Fruit fly (Drosophila melanogaster) whole organism, embryonic: ENCODE results near the gene CG33489.

Experiments
- Aef1 ChIP-seq: fragments of 200-800 bp; sonication (Bioruptor generic); IDR thresholded peaks from 3 replicates; pipeline ENCODE4 v1.3.6; 2022; ENCODE audit warnings: missing biosample characterization, missing genetic modification characterization
- CG10565 ChIP-seq: fragments of 200-800 bp; sonication (Bioruptor generic); optimal IDR thresholded peaks from 3 replicates; lab custom pipeline; 2016; ENCODE audit warnings: missing biosample characterization, mild to moderate bottlenecking, missing genetic modification characterization
- CG10654 ChIP-seq: fragments of 200-800 bp; sonication (Bioruptor generic); optimal IDR thresholded peaks from 2 replicates; lab custom pipeline; 2016; ENCODE audit warnings: missing biosample characterization, missing genetic modification characterization
- CG10979 ChIP-seq: fragments of 200-800 bp; sonication (Bioruptor generic); optimal IDR thresholded peaks from 2 replicates; lab custom pipeline; 2018; ENCODE audit warnings: missing biosample characterization, mild to moderate bottlenecking, missing genetic modification characterization, moderate library complexity
- CG11456 ChIP-seq: fragments of 200-800 bp; sonication (Bioruptor generic); IDR thresholded peaks from 3 replicates; pipeline ENCODE4 v1.3.6; 2022; ENCODE audit warnings: missing biosample characterization, missing genetic modification characterization
- CG11695 ChIP-seq: fragments of 200-800 bp; sonication (Bioruptor generic); IDR thresholded peaks from 3 replicates; pipeline ENCODE4 v1.3.6; 2022; ENCODE audit warnings: missing biosample characterization, missing genetic modification characterization
- CG12219 ChIP-seq: fragments of 200-800 bp; sonication (Bioruptor generic); optimal IDR thresholded peaks from 3 replicates; lab custom pipeline; 2018; ENCODE audit warnings: missing biosample characterization, mild to moderate bottlenecking, missing genetic modification characterization
- CG1233 ChIP-seq: fragments of 200-800 bp; sonication (Bioruptor generic); optimal IDR thresholded peaks from 4 replicates; lab custom pipeline; 2018; ENCODE audit warnings: missing biosample characterization, mild to moderate bottlenecking, missing genetic modification characterization
- CG12391 ChIP-seq: fragments of 200-800 bp; sonication (Bioruptor generic); optimal IDR thresholded peaks from 3 replicates; lab custom pipeline; 2018; ENCODE audit warnings: missing biosample characterization, mild to moderate bottlenecking, missing genetic modification characterization, moderate library complexity
- CG13775 ChIP-seq: fragments of 200-800 bp; sonication (Bioruptor generic); optimal IDR thresholded peaks from 3 replicates; lab custom pipeline; 2017; ENCODE audit warnings: missing biosample characterization, mild to moderate bottlenecking, missing genetic modification characterization
- CG17359 ChIP-seq: fragments of 200-800 bp; sonication (Bioruptor generic); optimal IDR thresholded peaks from 3 replicates; lab custom pipeline; 2018; ENCODE audit warnings: missing biosample characterization, mild to moderate bottlenecking, missing genetic modification characterization, moderate library complexity
- CG17361 ChIP-seq: fragments of 200-800 bp; sonication (Bioruptor generic); IDR thresholded peaks from 3 replicates; pipeline ENCODE4 v1.3.6; 2022; ENCODE audit warnings: missing biosample characterization, missing genetic modification characterization
- CG1792 ChIP-seq: fragments of 200-800 bp; sonication (Bioruptor generic); optimal IDR thresholded peaks from 2 replicates; lab custom pipeline; 2016; ENCODE audit warnings: missing biosample characterization, missing genetic modification characterization
- CG32532 ChIP-seq: fragments of 200-800 bp; sonication (Bioruptor generic); IDR thresholded peaks from 2 replicates; pipeline ENCODE4 v1.3.6; 2022; ENCODE audit warnings: missing biosample characterization, missing genetic modification characterization
- CG4328 ChIP-seq: fragments of 200-800 bp; sonication (Bioruptor generic); optimal IDR thresholded peaks from 3 replicates; lab custom pipeline; 2017; ENCODE audit warnings: missing biosample characterization, missing genetic modification reagents, missing genetic modification characterization
- CG4707 ChIP-seq: fragments of 200-800 bp; sonication (Bioruptor generic); optimal IDR thresholded peaks from 2 replicates; lab custom pipeline; 2018; ENCODE audit warnings: missing biosample characterization, mild to moderate bottlenecking, missing genetic modification characterization, moderate library complexity
- CG7372 ChIP-seq: fragments of 200-800 bp; sonication (Bioruptor generic); IDR thresholded peaks from 2 replicates; pipeline ENCODE4 v1.3.6; 2022; ENCODE audit warnings: missing biosample characterization, missing genetic modification characterization
- CG8281 ChIP-seq: fragments of 200-800 bp; sonication (Bioruptor generic); optimal IDR thresholded peaks from 2 replicates; lab custom pipeline; 2018; ENCODE audit warnings: missing biosample characterization, mild to moderate bottlenecking, missing genetic modification characterization, moderate library complexity
- CG8290 ChIP-seq, 3 experiments: fragments of 200-800 bp; sonication (Bioruptor generic); optimal IDR thresholded peaks; 2 replicates each; lab custom pipeline; 2016 to 2019; ENCODE audit warnings: missing biosample characterization in 3 of 3, missing genetic modification characterization in 3 of 3, mild to moderate bottlenecking in 2 of 3, moderate library complexity in 1 of 3
- CG9437 ChIP-seq: fragments of 200-800 bp; sonication (Bioruptor generic); optimal IDR thresholded peaks from 2 replicates; lab custom pipeline; 2018; ENCODE audit warnings: missing biosample characterization, mild to moderate bottlenecking, missing genetic modification characterization
- CTCF ChIP-seq: fragments of 200-800 bp; sonication (Bioruptor generic); optimal IDR thresholded peaks from 2 replicates; lab custom pipeline; 2017; ENCODE audit warnings: missing biosample characterization, mild to moderate bottlenecking, missing genetic modification characterization, moderate library complexity
- CoRest ChIP-seq: fragments of 200-800 bp; sonication (Bioruptor generic); optimal IDR thresholded peaks from 3 replicates; lab custom pipeline; 2018; ENCODE audit warnings: missing biosample characterization, mild to moderate bottlenecking, missing genetic modification characterization, moderate library complexity
- CrebB ChIP-seq: fragments of 200-800 bp; sonication (Bioruptor generic); optimal IDR thresholded peaks from 3 replicates; lab custom pipeline; 2018; ENCODE audit warnings: missing biosample characterization, mild to moderate bottlenecking, missing genetic modification characterization
- D ChIP-seq, 2 experiments: fragments of 200-800 bp in 1 of 2; fragments of >200 bp in 1 of 2; sonication (Bioruptor generic) in 1 of 2; optimal IDR thresholded peaks; 2 replicates in 1 of 2; 3 replicates in 1 of 2; lab custom pipeline; 2017; ENCODE audit warnings: mild to moderate bottlenecking in 1 of 2, missing biosample characterization in 1 of 2, missing genetic modification characterization in 1 of 2, missing genetic modification reagents in 1 of 2
- Eip74EF ChIP-seq, 2 experiments: fragments of 200-800 bp in 1 of 2; fragments of >200 bp in 1 of 2; sonication (Bioruptor generic) in 1 of 2; optimal IDR thresholded peaks; 2 replicates each; lab custom pipeline; 2017 to 2019; ENCODE audit warnings: missing biosample characterization in 2 of 2, missing genetic modification characterization in 2 of 2, mild to moderate bottlenecking in 1 of 2, moderate library complexity in 1 of 2
- Ets97D ChIP-seq: fragments of 200-800 bp; sonication (Bioruptor generic); optimal IDR thresholded peaks from 3 replicates; lab custom pipeline; 2016; ENCODE audit warnings: missing biosample characterization, missing genetic modification characterization
- HHEX ChIP-seq: fragments of 200-800 bp; sonication (Bioruptor generic); optimal IDR thresholded peaks from 3 replicates; lab custom pipeline; 2017; ENCODE audit warnings: missing biosample characterization, mild to moderate bottlenecking, missing genetic modification characterization, missing genetic modification reagents
- Hand ChIP-seq: fragments of 200-800 bp; sonication (Bioruptor generic); optimal IDR thresholded peaks from 2 replicates; lab custom pipeline; 2017; ENCODE audit warnings: mild to moderate bottlenecking, missing biosample characterization, missing genetic modification reagents, missing genetic modification characterization
- Hey ChIP-seq: fragments of 200-800 bp; sonication (Bioruptor generic); optimal IDR thresholded peaks from 3 replicates; lab custom pipeline; 2018; ENCODE audit warnings: missing biosample characterization, mild to moderate bottlenecking, missing genetic modification characterization
- Hmx ChIP-seq: fragments of 200-800 bp; sonication (Bioruptor generic); optimal IDR thresholded peaks from 2 replicates; lab custom pipeline; 2016; ENCODE audit warnings: missing biosample characterization, missing genetic modification characterization
- Jarid2 ChIP-seq: fragments of 200-800 bp; sonication (Bioruptor generic); optimal IDR thresholded peaks from 3 replicates; lab custom pipeline; 2017; ENCODE audit warnings: mild to moderate bottlenecking, missing biosample characterization, missing genetic modification reagents, missing genetic modification characterization
- Rfx ChIP-seq: fragments of 200-800 bp; sonication (Bioruptor generic); IDR thresholded peaks from 2 replicates; pipeline ENCODE4 v1.3.6; 2022; ENCODE audit warnings: missing biosample characterization, missing genetic modification characterization
- Sin3A ChIP-seq: fragments of >200 bp; optimal IDR thresholded peaks from 2 replicates; lab custom pipeline; 2018
- Trl ChIP-seq, 3 experiments: fragments of >200 bp in 2 of 3; fragments of 200-800 bp in 1 of 3; sonication (Bioruptor generic) in 1 of 3; optimal IDR thresholded peaks; 2 replicates in 1 of 3; 3 replicates in 2 of 3; lab custom pipeline; 2016 to 2017; ENCODE audit warnings: missing biosample characterization in 1 of 3, missing genetic modification characterization in 1 of 3
- ac ChIP-seq: fragments of 200-800 bp; sonication (Bioruptor generic); optimal IDR thresholded peaks from 3 replicates; lab custom pipeline; 2017; ENCODE audit warnings: missing biosample characterization, mild to moderate bottlenecking, missing genetic modification characterization
- bcd ChIP-seq: fragments of 200-800 bp; sonication (Bioruptor generic); optimal IDR thresholded peaks from 2 replicates; lab custom pipeline; 2017; ENCODE audit warnings: missing biosample characterization, mild to moderate bottlenecking, missing genetic modification characterization
- dm ChIP-seq: fragments of 200-800 bp; sonication (Bioruptor generic); optimal IDR thresholded peaks from 3 replicates; lab custom pipeline; 2016; ENCODE audit warnings: missing biosample characterization, missing genetic modification characterization
- dpn ChIP-seq, 2 experiments: fragments of 200-800 bp; sonication (Bioruptor generic); optimal IDR thresholded peaks; 3 replicates each; lab custom pipeline; 2016; ENCODE audit warnings: missing biosample characterization in 2 of 2, missing genetic modification characterization in 2 of 2
- fd96Cb ChIP-seq: fragments of 200-800 bp; sonication (Bioruptor generic); optimal IDR thresholded peaks from 2 replicates; lab custom pipeline; 2018; ENCODE audit warnings: missing biosample characterization, mild to moderate bottlenecking, missing genetic modification characterization, moderate library complexity
- ham ChIP-seq: fragments of 200-800 bp; sonication (Bioruptor generic); IDR thresholded peaks from 2 replicates; pipeline ENCODE4 v1.3.6; 2022; ENCODE audit warnings: missing biosample characterization, missing genetic modification characterization
- luna ChIP-seq: fragments of 200-800 bp; sonication (Bioruptor generic); optimal IDR thresholded peaks from 2 replicates; lab custom pipeline; 2016; ENCODE audit warnings: missing biosample characterization, missing genetic modification characterization
- pho ChIP-seq: fragments of 200-800 bp; sonication (Bioruptor generic); optimal IDR thresholded peaks from 2 replicates; lab custom pipeline; 2016; ENCODE audit warnings: missing biosample characterization, missing genetic modification characterization
- phol ChIP-seq: fragments of 200-800 bp; sonication (Bioruptor generic); optimal IDR thresholded peaks from 3 replicates; lab custom pipeline; 2018; ENCODE audit warnings: missing biosample characterization, mild to moderate bottlenecking, missing genetic modification characterization, moderate library complexity
- sd ChIP-seq: fragments of 200-800 bp; sonication (Bioruptor generic); optimal IDR thresholded peaks from 3 replicates; lab custom pipeline; 2018; ENCODE audit warnings: missing biosample characterization, mild to moderate bottlenecking, missing genetic modification characterization, moderate library complexity
- sens ChIP-seq: fragments of 200-800 bp; sonication (Bioruptor generic); peaks from one replicate; lab custom pipeline; 2016; ENCODE audit warnings: missing biosample characterization, missing genetic modification characterization
- sisA ChIP-seq: fragments of 200-800 bp; sonication (Bioruptor generic); IDR thresholded peaks from 2 replicates; pipeline ENCODE4 v1.3.6; 2022; ENCODE audit warnings: missing biosample characterization, missing genetic modification characterization
- slou ChIP-seq: fragments of 200-800 bp; sonication (Bioruptor generic); optimal IDR thresholded peaks from 3 replicates; lab custom pipeline; 2016; ENCODE audit warnings: missing biosample characterization, missing genetic modification characterization
- trh ChIP-seq: fragments of 200-800 bp; sonication (Bioruptor generic); optimal IDR thresholded peaks from 2 replicates; lab custom pipeline; 2016; ENCODE audit warnings: missing biosample characterization, missing genetic modification characterization
- ttk ChIP-seq: fragments of 200-800 bp; sonication (Bioruptor generic); IDR thresholded peaks from 2 replicates; pipeline ENCODE4 v2.1.2; 2022; ENCODE audit warnings: missing biosample characterization, missing genetic modification characterization
- usp ChIP-seq: fragments of >200 bp; optimal IDR thresholded peaks from 2 replicates; lab custom pipeline; 2017; ENCODE audit warnings: missing biosample characterization, missing genetic modification characterization
- zfh2 ChIP-seq: fragments of 200-800 bp; sonication (Bioruptor generic); optimal IDR thresholded peaks from 2 replicates; lab custom pipeline; 2016; ENCODE audit warnings: missing biosample characterization, missing genetic modification characterization

CG33489 gene

DNA sequence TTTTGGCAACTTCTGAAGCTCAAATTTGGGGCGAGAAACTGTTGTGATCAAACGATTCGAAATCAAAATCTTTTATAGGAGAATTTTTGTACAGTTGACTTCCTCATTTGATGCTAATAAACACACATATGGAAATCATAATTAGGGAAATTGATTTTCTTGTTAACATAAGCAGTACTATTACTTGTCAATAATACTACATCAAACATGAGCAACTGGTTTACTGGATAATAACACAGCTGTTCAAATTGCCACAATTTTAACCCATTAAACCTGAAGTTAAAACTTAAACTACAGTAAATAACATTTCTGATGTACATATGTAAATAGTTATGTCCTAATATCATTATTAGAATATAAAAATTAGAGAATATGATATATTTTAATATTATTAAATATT, 3.1 kb upstream of the CG33489 start, which contains the start of gene CG43390 (continued):
- TF ChIP-seq CG10979 (tag; lab: Kevin White, UChicago) (no peak), CG8281 (tag; lab: Kevin White, UChicago) (peak; percentile 14), fd96Cb (no peak), pho (GFP tag; lab: Kevin White, UChicago) (peak; percentile 27), trh (GFP tag; lab: Kevin White, UChicago) (peak; percentile 2), Eip74EF (GFP tag; optimal IDR thresholded peaks at IDR 0.05; lab: Kevin White, UChicago) (no peak), HHEX (GFP tag; lab: Kevin White, UChicago) (peak; percentile 28), sd (tag; lab: Kevin White, UChicago) (peak; percentile 64), CTCF (GFP tag; lab: Kevin White, UChicago) (no peak), bcd (GFP tag; lab: Kevin White, UChicago) (peak; percentile 29), ac (GFP tag; lab: Kevin White, UChicago) (no peak), Rfx (GFP tag; lab: Robert Waterston, UW) (peak; percentile 77; the same call in 1 of the 2 replicates), CG4707 (GFP tag; lab: Kevin White, UChicago) (no peak), CG8290 (GFP tag; optimal IDR thresholded peaks at IDR 0.05; lab: Kevin White, UChicago) (no peak), CG8290 (tag; optimal IDR thresholded peaks at IDR 0.05; lab: Kevin White, UChicago) (peak in 1 of 2 experiments; percentile 96), ttk (no peak), CG12219 (no peak), Aef1 (GFP tag; lab: Robert Waterston, UW) (no peak), dpn (GFP tag; optimal IDR thresholded peaks at IDR 0.05; lab: Kevin White, UChicago) (peak in 1 of 2 experiments; percentile 31), phol (tag; lab: Kevin White, UChicago) (no peak), CG12391 (tag; lab: Kevin White, UChicago) (peak; percentile 5), CoRest (peak; percentile 39), Hmx (GFP tag; lab: Kevin White, UChicago) (no peak), usp (GFP tag; lab: Kevin White, UChicago) (no peak), CG17361 (GFP tag; lab: Robert Waterston, UW) (peak; percentile 40; the same call in 1 of the 3 replicates), CG4328 (GFP tag; lab: Kevin White, UChicago) (no peak), Ets97D (GFP tag; lab: Kevin White, UChicago) (no peak), slou (GFP tag; lab: Kevin White, UChicago) (peak; percentile 4), D (optimal IDR thresholded peaks at IDR 0.05; lab: Kevin White, UChicago) (no peak), D (GFP tag; optimal IDR thresholded peaks at IDR 0.05; lab: Kevin White, UChicago) (no peak), Jarid2 (GFP tag; lab: Kevin White, UChicago) (peak; percentile 2), CG17359 (tag; lab: Kevin White, UChicago) (no peak), CG1792 (GFP tag; lab: Kevin White, UChicago) (peak; percentile 11), CG11456 (no peak), CG10565 (GFP tag; lab: Kevin White, UChicago) (no peak), dm (GFP tag; lab: Kevin White, UChicago) (no peak), ham (GFP tag; lab: Robert Waterston, UW) (no peak), sens (GFP tag; lab: Kevin White, UChicago) (peak; percentile 43), Trl (optimal IDR thresholded peaks at IDR 0.05; lab: Kevin White, UChicago) (no peak), Trl (GFP tag; optimal IDR thresholded peaks at IDR 0.05; lab: Kevin White, UChicago) (no peak), CrebB (tag; lab: Kevin White, UChicago) (peak; percentile 73), CG11695 (GFP tag; lab: Robert Waterston, UW) (peak; percentile 75), luna (peak; percentile 44), CG32532 (GFP tag; lab: Robert Waterston, UW) (no peak), Hand (GFP tag; lab: Kevin White, UChicago) (peak; percentile 46), Hey (tag; lab: Kevin White, UChicago) (peak; percentile 45), zfh2 (no peak), Sin3A (lab: Kevin White, UChicago) (no peak), CG7372 (GFP tag; lab: Robert Waterston, UW) (no peak), sisA (GFP tag; lab: Robert Waterston, UW) (no peak), CG9437 (GFP tag; lab: Kevin White, UChicago) (no peak), CG13775 (GFP tag; lab: Kevin White, UChicago) (no peak), CG10654 (no peak), CG1233 (peak; percentile 52)
